Worm (Caenorhabditis elegans) whole organism, young adult: Measurements from ENCODE around the gene Y41D4A.4.

Experiments used
- B0019.2 ChIP-seq: fragments of 200-800 bp; sonication (Bioruptor generic); conservative IDR thresholded peaks from 2 replicates; pipeline ENCODE4 v1.3.6; 2022; ENCODE audit warnings: missing genetic modification reagents, missing genetic modification characterization, missing compliant biosample characterization
- B0035.1 ChIP-seq: sonication (generic microtip); optimal IDR thresholded peaks from 2 replicates; lab custom pipeline; 2016; ENCODE audit warnings: missing genetic modification characterization, mild to moderate bottlenecking, missing compliant biosample characterization, missing genotype, missing genetic modification reagents
- C06A6.2 ChIP-seq: fragments of 200-800 bp; sonication (Bioruptor generic); conservative IDR thresholded peaks from 2 replicates; pipeline ENCODE4 v1.3.6; 2022; ENCODE audit warnings: missing genetic modification characterization, missing compliant biosample characterization
- C17E4.6 ChIP-seq: fragments of 200-800 bp; sonication (Bioruptor generic); IDR thresholded peaks from 2 replicates; pipeline ENCODE4 v1.3.6; 2022; ENCODE audit warnings: missing genetic modification reagents, missing genetic modification characterization, missing compliant biosample characterization
- F37B4.10 ChIP-seq: fragments of 200-800 bp; sonication (Bioruptor generic); IDR thresholded peaks from 2 replicates; pipeline ENCODE4 v1.3.6; 2022; ENCODE audit warnings: missing genetic modification characterization, missing compliant biosample characterization
- F52B5.7 ChIP-seq: sonication (generic microtip); optimal IDR thresholded peaks from 2 replicates; lab custom pipeline; 2016; ENCODE audit warnings: mild to moderate bottlenecking, missing genetic modification characterization, missing compliant biosample characterization
- F55B11.4 ChIP-seq: sonication (generic microtip); optimal IDR thresholded peaks from 2 replicates; lab custom pipeline; 2016; ENCODE audit warnings: missing compliant biosample characterization, missing genetic modification characterization, borderline replicate concordance; ENCODE audit not compliant: insufficient read depth
- F57A8.1 ChIP-seq: fragments of 200-800 bp; sonication (Bioruptor generic); optimal IDR thresholded peaks from 2 replicates; lab custom pipeline; 2018; ENCODE audit warnings: mild to moderate bottlenecking, missing genetic modification characterization, moderate library complexity, missing compliant biosample characterization
- T07F8.4 ChIP-seq: sonication (generic microtip); optimal IDR thresholded peaks from 2 replicates; lab custom pipeline; 2016; ENCODE audit warnings: mild to moderate bottlenecking, missing genetic modification characterization, moderate library complexity, missing compliant biosample characterization
- Y56A3A.18 ChIP-seq: fragments of 200-800 bp; sonication (Bioruptor generic); IDR thresholded peaks from 2 replicates; pipeline ENCODE4 v1.3.6; 2022; ENCODE audit warnings: missing genetic modification reagents, missing genetic modification characterization, missing compliant biosample characterization
- Y67H2A.10 ChIP-seq: fragments of 200-800 bp; sonication (Bioruptor generic); conservative IDR thresholded peaks from 2 replicates; pipeline ENCODE4 v1.3.6; 2022; ENCODE audit warnings: missing genetic modification reagents, missing genetic modification characterization, missing compliant biosample characterization
- Y95B8A.8 ChIP-seq: fragments of 200-800 bp; sonication (Bioruptor generic); IDR thresholded peaks from 2 replicates; pipeline ENCODE4 v1.3.6; 2022; ENCODE audit warnings: missing genetic modification reagents, missing genetic modification characterization, missing compliant biosample characterization
- ama-1 ChIP-seq, 3 experiments: fragments of 150-350 bp in 1 of 3; sonication (generic microtip) in 2 of 3; optimal IDR thresholded peaks; 2 replicates each; lab custom pipeline; 2014 to 2018; ENCODE audit warnings: missing biosample characterization in 2 of 3, missing genetic modification characterization in 2 of 3, missing genetic modification reagents in 2 of 3
- aptf-2 ChIP-seq: fragments of 200-800 bp; sonication (Bioruptor generic); conservative IDR thresholded peaks from 2 replicates; pipeline ENCODE4 v1.3.6; 2022; ENCODE audit warnings: missing genetic modification reagents, missing genetic modification characterization, missing compliant biosample characterization
- aptf-3 ChIP-seq: fragments of 200-800 bp; sonication (Bioruptor generic); IDR thresholded peaks from 2 replicates; pipeline ENCODE4 v1.3.6; 2022; ENCODE audit warnings: missing genetic modification characterization, missing compliant biosample characterization
- bed-2 ChIP-seq: fragments of 200-800 bp; sonication (Bioruptor generic); IDR thresholded peaks from 2 replicates; pipeline ENCODE4 v1.3.6; 2022; ENCODE audit warnings: missing genetic modification reagents, missing genetic modification characterization, missing compliant biosample characterization
- ccch-3 ChIP-seq: fragments of 200-800 bp; sonication (Bioruptor generic); optimal IDR thresholded peaks from 2 replicates; lab custom pipeline; 2018; ENCODE audit warnings: mild to moderate bottlenecking, missing genetic modification characterization, missing compliant biosample characterization
- cebp-1 ChIP-seq, 2 experiments: fragments of 200-800 bp in 1 of 2; sonication (Bioruptor generic) in 1 of 2; sonication (generic microtip) in 1 of 2; IDR thresholded peaks in 1 of 2; optimal IDR thresholded peaks in 1 of 2; 2 replicates each; pipeline versions ENCODE4 v1.3.6 to Lab custom; 2017 to 2022; ENCODE audit warnings: missing compliant biosample characterization in 2 of 2, missing genetic modification characterization in 2 of 2, mild to moderate bottlenecking in 1 of 2, missing genetic modification reagents in 1 of 2, moderate library complexity in 1 of 2
- cebp-2 ChIP-seq: fragments of 200-800 bp; sonication (Bioruptor generic); IDR thresholded peaks from 2 replicates; pipeline ENCODE4 v1.3.6; 2022; ENCODE audit warnings: missing genetic modification characterization, missing compliant biosample characterization
- ceh-40 ChIP-seq: fragments of 200-800 bp; sonication (Bioruptor generic); IDR thresholded peaks from 2 replicates; pipeline ENCODE4 v1.3.6; 2022; ENCODE audit warnings: missing genetic modification characterization, missing compliant biosample characterization
- ceh-91 ChIP-seq: fragments of 200-800 bp; sonication (Bioruptor generic); IDR thresholded peaks from 2 replicates; pipeline ENCODE4 v1.3.6; 2022; ENCODE audit warnings: missing genetic modification reagents, missing genetic modification characterization, missing compliant biosample characterization
- die-1 ChIP-seq: sonication (generic microtip); optimal IDR thresholded peaks from 2 replicates; lab custom pipeline; 2016; ENCODE audit warnings: missing genotype, mild to moderate bottlenecking, missing genetic modification characterization, missing compliant biosample characterization
- dox-1 ChIP-seq: fragments of 200-800 bp; sonication (Bioruptor generic); IDR thresholded peaks from 2 replicates; pipeline ENCODE4 v1.3.6; 2022; ENCODE audit warnings: missing genetic modification reagents, missing genetic modification characterization, missing compliant biosample characterization
- dpff-1 ChIP-seq: sonication (generic microtip); optimal IDR thresholded peaks from 2 replicates; lab custom pipeline; 2017; ENCODE audit warnings: mild to moderate bottlenecking, missing genetic modification characterization, missing compliant biosample characterization
- egl-18 ChIP-seq: fragments of 200-800 bp; sonication (Bioruptor generic); IDR thresholded peaks from 2 replicates; pipeline ENCODE4 v1.3.6; 2022; ENCODE audit warnings: missing genetic modification reagents, missing genetic modification characterization, missing compliant biosample characterization
- egrh-3 ChIP-seq: fragments of 200-800 bp; sonication (Bioruptor generic); IDR thresholded peaks from 2 replicates; pipeline ENCODE4 v1.3.6; 2022; ENCODE audit warnings: missing genetic modification reagents, missing genetic modification characterization, missing compliant biosample characterization
- ekl-4 ChIP-seq: fragments of 200-800 bp; sonication (Bioruptor generic); IDR thresholded peaks from 2 replicates; pipeline ENCODE4 v1.3.6; 2022; ENCODE audit warnings: missing genetic modification reagents, missing genetic modification characterization, missing compliant biosample characterization
- ets-4 ChIP-seq: fragments of 200-800 bp; sonication (Bioruptor generic); optimal IDR thresholded peaks from 2 replicates; lab custom pipeline; 2018; ENCODE audit warnings: mild to moderate bottlenecking, missing genetic modification characterization, missing compliant biosample characterization
- hlh-12 ChIP-seq: sonication (generic microtip); optimal IDR thresholded peaks from 2 replicates; lab custom pipeline; 2016; ENCODE audit warnings: missing genetic modification characterization, missing compliant biosample characterization
- hmg-1.2 ChIP-seq: fragments of 200-800 bp; sonication (Bioruptor generic); IDR thresholded peaks from 2 replicates; pipeline ENCODE4 v1.3.6; 2022; ENCODE audit warnings: missing genetic modification reagents, missing genetic modification characterization, missing compliant biosample characterization
- hmg-20 ChIP-seq: fragments of 200-800 bp; sonication (Bioruptor generic); IDR thresholded peaks from 2 replicates; pipeline ENCODE4 v1.3.6; 2022; ENCODE audit warnings: missing genetic modification reagents, missing genetic modification characterization, missing compliant biosample characterization
- lag-1 ChIP-seq: fragments of 200-800 bp; sonication (Bioruptor generic); IDR thresholded peaks from 2 replicates; pipeline ENCODE4 v1.3.6; 2022; ENCODE audit warnings: missing genetic modification reagents, missing genetic modification characterization, missing compliant biosample characterization
- let-526 ChIP-seq: fragments of 200-800 bp; sonication (Bioruptor generic); IDR thresholded peaks from 2 replicates; pipeline ENCODE4 v1.3.6; 2022; ENCODE audit warnings: missing genetic modification reagents, missing genetic modification characterization, missing compliant biosample characterization
- lin-54 ChIP-seq: fragments of 200-800 bp; sonication (Bioruptor generic); optimal IDR thresholded peaks from 2 replicates; lab custom pipeline; 2018; ENCODE audit warnings: mild to moderate bottlenecking, missing genetic modification characterization, missing compliant biosample characterization
- lsy-27 ChIP-seq: sonication (generic microtip); optimal IDR thresholded peaks from 2 replicates; lab custom pipeline; 2017; ENCODE audit warnings: missing genetic modification characterization, mild to moderate bottlenecking, missing compliant biosample characterization, antibody characterized with exemption, missing genotype, borderline replicate concordance; ENCODE audit not compliant: insufficient read depth
- madf-10 ChIP-seq: sonication (generic microtip); optimal IDR thresholded peaks from 2 replicates; lab custom pipeline; 2016; ENCODE audit warnings: mild to moderate bottlenecking, missing genetic modification characterization, missing compliant biosample characterization
- madf-3 ChIP-seq: fragments of 200-800 bp; sonication (Bioruptor generic); IDR thresholded peaks from 2 replicates; pipeline ENCODE4 v1.3.6; 2022; ENCODE audit warnings: missing genetic modification reagents, missing genetic modification characterization, missing compliant biosample characterization
- madf-6 ChIP-seq: fragments of 200-800 bp; sonication (Bioruptor generic); IDR thresholded peaks from 2 replicates; pipeline ENCODE4 v1.3.6; 2022; ENCODE audit warnings: missing genetic modification reagents, missing genetic modification characterization, missing compliant biosample characterization
- mes-4 ChIP-seq: sonication (generic microtip); optimal IDR thresholded peaks from 2 replicates; lab custom pipeline; 2016; ENCODE audit warnings: missing genotype, missing genetic modification characterization, missing compliant biosample characterization
- nhr-120 ChIP-seq: fragments of 200-800 bp; sonication (Bioruptor generic); IDR thresholded peaks from 2 replicates; pipeline ENCODE4 v1.3.6; 2022; ENCODE audit warnings: missing genetic modification characterization, missing compliant biosample characterization
- nhr-179 ChIP-seq: sonication (generic microtip); optimal IDR thresholded peaks from 2 replicates; lab custom pipeline; 2016; ENCODE audit warnings: mild to moderate bottlenecking, missing genetic modification characterization, missing compliant biosample characterization
- nhr-90 ChIP-seq: sonication (generic microtip); optimal IDR thresholded peaks from 2 replicates; lab custom pipeline; 2016; ENCODE audit warnings: missing genotype, mild to moderate bottlenecking, missing genetic modification characterization, missing compliant biosample characterization
- pha-4 ChIP-seq: fragments of 150-350 bp; sonication (generic microtip); optimal IDR thresholded peaks from 2 replicates; lab custom pipeline; 2014; ENCODE audit warnings: missing biosample characterization, missing genetic modification reagents, missing genetic modification characterization
- somi-1 ChIP-seq: fragments of 200-800 bp; sonication (Bioruptor generic); optimal IDR thresholded peaks from 2 replicates; lab custom pipeline; 2018; ENCODE audit warnings: mild to moderate bottlenecking, missing genetic modification characterization, missing compliant biosample characterization
- unc-62 ChIP-seq: fragments of 150-350 bp; optimal IDR thresholded peaks from 2 replicates; lab custom pipeline; 2014; ENCODE audit warnings: missing biosample characterization, missing genetic modification reagents, missing genetic modification characterization
- ztf-22 ChIP-seq: fragments of 200-800 bp; sonication (Bioruptor generic); optimal IDR thresholded peaks from 2 replicates; lab custom pipeline; 2018; ENCODE audit warnings: mild to moderate bottlenecking, missing genetic modification characterization, moderate library complexity, missing compliant biosample characterization
- ztf-25 ChIP-seq: fragments of 200-800 bp; sonication (Bioruptor generic); IDR thresholded peaks from 2 replicates; pipeline ENCODE4 v1.3.6; 2022; ENCODE audit warnings: missing genetic modification reagents, missing genetic modification characterization, missing compliant biosample characterization

Y41D4A.4 gene

ce11 chrIV:1745453-1746051 is at the start of gene Y41D4A.4, which contains the start of gene Y41D4A.6 (continued):
- TF ChIP-seq F55B11.4 (no peak), pha-4 (tag; lab: Kevin White, UChicago) (no peak), ama-1 (optimal IDR thresholded peaks at IDR 0.05; lab: Kevin White, UChicago) (no peak), ama-1 (GFP tag; optimal IDR thresholded peaks at IDR 0.05; lab: Kevin White, UChicago) (no peak), cebp-1 (GFP tag; IDR thresholded peaks at IDR 0.05; lab: Robert Waterston, UW) (peak; percentile 33; the same call in 1 of the 2 replicates), cebp-1 (tag; optimal IDR thresholded peaks at IDR 0.05; lab: Kevin White, UChicago) (peak; percentile 63), C17E4.6 (GFP tag; lab: Robert Waterston, UW) (0 out of 2 replicates have a peak, but pooled peaks have one; percentile 52), hmg-1.2 (GFP tag; lab: Robert Waterston, UW) (peak; percentile 99), F37B4.10 (GFP tag; lab: Robert Waterston, UW) (no peak), hlh-12 (tag; lab: Kevin White, UChicago) (no peak), Y56A3A.18 (GFP tag; lab: Robert Waterston, UW) (no peak), F52B5.7 (tag; lab: Kevin White, UChicago) (no peak), ztf-22 (GFP tag; lab: Kevin White, UChicago) (no peak), T07F8.4 (peak; percentile 57), hmg-20 (GFP tag; lab: Robert Waterston, UW) (no peak), bed-2 (GFP tag; lab: Robert Waterston, UW) (peak; percentile 43; the same call in 1 of the 2 replicates), Y95B8A.8 (GFP tag; lab: Robert Waterston, UW) (0 out of 2 replicates have a peak, but pooled peaks have one; percentile 61), ekl-4 (0 out of 2 replicates have a peak, but pooled peaks have one; percentile 48), B0019.2 (GFP tag; lab: Robert Waterston, UW) (peak; percentile 77), dpff-1 (no peak), nhr-90 (tag; lab: Kevin White, UChicago) (peak; percentile 3), madf-10 (peak; percentile 87), aptf-3 (no peak), somi-1 (peak; percentile 31), let-526 (GFP tag; lab: Robert Waterston, UW) (peak; percentile 82), Y67H2A.10 (no peak), ceh-40 (GFP tag; lab: Robert Waterston, UW) (no peak), lag-1 (GFP tag; lab: Robert Waterston, UW) (no peak), dox-1 (GFP tag; lab: Robert Waterston, UW) (peak; percentile 94), mes-4 (tag; lab: Kevin White, UChicago) (no peak), C06A6.2 (GFP tag; lab: Robert Waterston, UW) (no peak), unc-62 (GFP tag; lab: Kevin White, UChicago) (no peak), lsy-27 (tag; lab: Kevin White, UChicago) (no peak), ceh-91 (GFP tag; lab: Robert Waterston, UW) (peak; percentile 76), ztf-25 (GFP tag; lab: Robert Waterston, UW) (peak; percentile 38; the same call in 1 of the 2 replicates), nhr-120 (GFP tag; lab: Robert Waterston, UW) (no peak), cebp-2 (GFP tag; lab: Robert Waterston, UW) (no peak), madf-3 (GFP tag; lab: Robert Waterston, UW) (peak; percentile 72; the same call in 1 of the 2 replicates), ccch-3 (GFP tag; lab: Kevin White, UChicago) (peak; percentile 67), egrh-3 (GFP tag; lab: Robert Waterston, UW) (peak; percentile 76), aptf-2 (GFP tag; lab: Robert Waterston, UW) (peak; percentile 76), F57A8.1 (GFP tag; lab: Kevin White, UChicago) (no peak), madf-6 (GFP tag; lab: Robert Waterston, UW) (peak; percentile 53), lin-54 (GFP tag; lab: Kevin White, UChicago) (peak; percentile 79), B0035.1 (tag; lab: Kevin White, UChicago) (peak; percentile 38), egl-18 (GFP tag; lab: Robert Waterston, UW) (no peak), ets-4 (no peak), die-1 (peak; percentile 12), nhr-179 (tag; lab: Kevin White, UChicago) (no peak)
